Fruit fly (Drosophila melanogaster) whole organism, prepupa: Measurements from ENCODE around the gene CG2816.

Source experiments
- CG10631 ChIP-seq: fragments of 200-800 bp; sonication (Bioruptor generic); optimal IDR thresholded peaks from 2 replicates; lab custom pipeline; 2016; ENCODE audit warnings: missing biosample characterization, missing genetic modification characterization
- CG15336 ChIP-seq: fragments of 200-800 bp; sonication (Bioruptor generic); IDR thresholded peaks from 2 replicates; pipeline ENCODE4 v1.3.6; 2022; ENCODE audit warnings: missing biosample characterization, missing genetic modification characterization
- CG1621 ChIP-seq: fragments of 200-800 bp; sonication (Bioruptor generic); optimal IDR thresholded peaks from 3 replicates; lab custom pipeline; 2018; ENCODE audit warnings: missing biosample characterization, mild to moderate bottlenecking, missing genetic modification characterization
- CG16779 ChIP-seq: fragments of 200-800 bp; sonication (Bioruptor generic); optimal IDR thresholded peaks from 3 replicates; lab custom pipeline; 2017; ENCODE audit warnings: missing biosample characterization, mild to moderate bottlenecking, missing genetic modification characterization
- CG3032 ChIP-seq: fragments of 200-800 bp; optimal IDR thresholded peaks from 2 replicates; lab custom pipeline; 2019; ENCODE audit warnings: missing biosample characterization, mild to moderate bottlenecking, missing genetic modification characterization, moderate library complexity
- CG31627 ChIP-seq: fragments of 200-800 bp; sonication (Bioruptor generic); optimal IDR thresholded peaks from 3 replicates; lab custom pipeline; 2016; ENCODE audit warnings: missing biosample characterization, missing genetic modification characterization
- CG32006 ChIP-seq: fragments of 200-800 bp; sonication (Bioruptor generic); optimal IDR thresholded peaks from 3 replicates; lab custom pipeline; 2017; ENCODE audit warnings: missing biosample characterization, mild to moderate bottlenecking, missing genetic modification characterization
- CG34406 ChIP-seq: fragments of 200-800 bp; sonication (Bioruptor generic); optimal IDR thresholded peaks from 3 replicates; lab custom pipeline; 2016; ENCODE audit warnings: missing biosample characterization, missing genetic modification characterization
- CG3919 ChIP-seq: fragments of 200-800 bp; sonication (Bioruptor generic); optimal IDR thresholded peaks from 3 replicates; lab custom pipeline; 2016; ENCODE audit warnings: missing biosample characterization, missing genetic modification characterization
- CG6276 ChIP-seq: fragments of 200-800 bp; sonication (Bioruptor generic); optimal IDR thresholded peaks from 2 replicates; lab custom pipeline; 2017; ENCODE audit warnings: missing biosample characterization, mild to moderate bottlenecking, missing genetic modification characterization
- CG6792 ChIP-seq: fragments of 200-800 bp; sonication (Bioruptor generic); optimal IDR thresholded peaks from 3 replicates; lab custom pipeline; 2016; ENCODE audit warnings: missing biosample characterization, missing genetic modification characterization
- CG6808 ChIP-seq: fragments of 200-800 bp; sonication (Bioruptor generic); optimal IDR thresholded peaks from 3 replicates; lab custom pipeline; 2017; ENCODE audit warnings: missing biosample characterization, missing genetic modification characterization, mild to moderate bottlenecking, moderate library complexity, missing genetic modification reagents
- CG7368 ChIP-seq: fragments of 200-800 bp; sonication (Bioruptor generic); optimal IDR thresholded peaks from 3 replicates; lab custom pipeline; 2016; ENCODE audit warnings: missing biosample characterization, missing genetic modification characterization
- CG8119 ChIP-seq: fragments of 200-800 bp; sonication (Bioruptor generic); IDR thresholded peaks from 3 replicates; pipeline ENCODE4 v1.3.6; 2022; ENCODE audit warnings: missing biosample characterization, missing genetic modification characterization
- CG8319 ChIP-seq: fragments of 200-800 bp; sonication (Bioruptor generic); optimal IDR thresholded peaks from 3 replicates; lab custom pipeline; 2016; ENCODE audit warnings: missing biosample characterization, missing genetic modification characterization
- CG9139 ChIP-seq: fragments of 200-800 bp; sonication (Bioruptor generic); optimal IDR thresholded peaks from 3 replicates; lab custom pipeline; 2017; ENCODE audit warnings: missing biosample characterization, mild to moderate bottlenecking, missing genetic modification characterization
- Eip75B ChIP-seq: fragments of 200-800 bp; sonication (Bioruptor generic); optimal IDR thresholded peaks from 3 replicates; lab custom pipeline; 2016; ENCODE audit warnings: missing biosample characterization, missing genetic modification characterization
- Eip78C ChIP-seq: fragments of 200-800 bp; sonication (Bioruptor generic); peaks from one replicate; lab custom pipeline; 2016; ENCODE audit warnings: missing biosample characterization, missing genetic modification characterization
- Eip93F ChIP-seq: fragments of 200-800 bp; sonication (Bioruptor generic); optimal IDR thresholded peaks from 2 replicates; lab custom pipeline; 2016; ENCODE audit warnings: missing biosample characterization, mild to moderate bottlenecking, missing genetic modification characterization
- Gug ChIP-seq: fragments of 200-800 bp; sonication (Bioruptor generic); IDR thresholded peaks from 2 replicates; pipeline ENCODE4 v1.3.6; 2022; ENCODE audit warnings: missing biosample characterization, missing genetic modification characterization
- Hr38 ChIP-seq: sonication (Bioruptor generic); optimal IDR thresholded peaks from 2 replicates; lab custom pipeline; 2016; ENCODE audit warnings: missing biosample characterization, missing genetic modification characterization
- Hr4 ChIP-seq: fragments of 200-800 bp; sonication (Bioruptor generic); optimal IDR thresholded peaks from 3 replicates; lab custom pipeline; 2016; ENCODE audit warnings: missing biosample characterization, missing genetic modification characterization
- Lpt ChIP-seq: fragments of 200-800 bp; sonication (Bioruptor generic); optimal IDR thresholded peaks from 3 replicates; lab custom pipeline; 2016; ENCODE audit warnings: missing biosample characterization, missing genetic modification characterization
- Met ChIP-seq: fragments of 200-800 bp; sonication (Bioruptor generic); optimal IDR thresholded peaks from 3 replicates; lab custom pipeline; 2016; ENCODE audit warnings: missing biosample characterization, missing genetic modification characterization
- Smox ChIP-seq: fragments of 200-800 bp; sonication (Bioruptor generic); optimal IDR thresholded peaks from 3 replicates; lab custom pipeline; 2016; ENCODE audit warnings: missing biosample characterization, missing genetic modification characterization
- Sox102F ChIP-seq: fragments of 200-800 bp; sonication (Bioruptor generic); optimal IDR thresholded peaks from 2 replicates; lab custom pipeline; 2016; ENCODE audit warnings: missing biosample characterization, mild to moderate bottlenecking, missing genetic modification characterization
- Sox14 ChIP-seq: fragments of 200-800 bp; sonication (Bioruptor generic); optimal IDR thresholded peaks from 3 replicates; lab custom pipeline; 2016; ENCODE audit warnings: missing biosample characterization, missing genetic modification characterization
- Sox15 ChIP-seq: fragments of 200-800 bp; sonication (Bioruptor generic); optimal IDR thresholded peaks from 3 replicates; lab custom pipeline; 2016; ENCODE audit warnings: missing biosample characterization, missing genetic modification characterization
- achi ChIP-seq: fragments of 200-800 bp; sonication (Bioruptor generic); optimal IDR thresholded peaks from 3 replicates; lab custom pipeline; 2016; ENCODE audit warnings: missing biosample characterization, missing genetic modification characterization
- acj6 ChIP-seq: fragments of 200-800 bp; sonication (Bioruptor generic); optimal IDR thresholded peaks from 3 replicates; lab custom pipeline; 2016; ENCODE audit warnings: missing biosample characterization, missing genetic modification characterization
- cyc ChIP-seq: fragments of 200-800 bp; sonication (Bioruptor generic); optimal IDR thresholded peaks from 3 replicates; lab custom pipeline; 2016; ENCODE audit warnings: missing biosample characterization, missing genetic modification characterization
- dac ChIP-seq: fragments of 200-800 bp; sonication (Bioruptor generic); optimal IDR thresholded peaks from 2 replicates; lab custom pipeline; 2017; ENCODE audit warnings: missing biosample characterization, mild to moderate bottlenecking, missing genetic modification characterization
- dsx ChIP-seq: fragments of 200-800 bp; optimal IDR thresholded peaks from 3 replicates; lab custom pipeline; 2019; ENCODE audit warnings: missing biosample characterization, mild to moderate bottlenecking, missing genetic modification characterization, moderate library complexity; ENCODE audit not compliant: poor library complexity, severe bottlenecking
- eg ChIP-seq: fragments of 200-800 bp; sonication (Bioruptor generic); IDR thresholded peaks from 3 replicates; pipeline ENCODE4 v1.3.6; 2022; ENCODE audit warnings: missing biosample characterization, missing genetic modification characterization
- fd59A ChIP-seq: fragments of 200-800 bp; sonication (Bioruptor generic); optimal IDR thresholded peaks from 2 replicates; lab custom pipeline; 2017; ENCODE audit warnings: missing biosample characterization, mild to moderate bottlenecking, missing genetic modification characterization, missing genetic modification reagents
- fd85E ChIP-seq: fragments of 200-800 bp; sonication (Bioruptor generic); optimal IDR thresholded peaks from 3 replicates; lab custom pipeline; 2016; ENCODE audit warnings: missing biosample characterization, missing genetic modification characterization
- fkh ChIP-seq: fragments of 200-800 bp; sonication (Bioruptor generic); optimal IDR thresholded peaks from 3 replicates; lab custom pipeline; 2017; ENCODE audit warnings: missing biosample characterization, mild to moderate bottlenecking, missing genetic modification characterization, moderate library complexity
- lz ChIP-seq: fragments of 200-800 bp; sonication (Bioruptor generic); optimal IDR thresholded peaks from 3 replicates; lab custom pipeline; 2016; ENCODE audit warnings: missing biosample characterization, missing genetic modification characterization
- net ChIP-seq: fragments of 200-800 bp; sonication (Bioruptor generic); optimal IDR thresholded peaks from 3 replicates; lab custom pipeline; 2016; ENCODE audit warnings: missing biosample characterization, missing genetic modification characterization
- salr ChIP-seq, 2 experiments: fragments of 200-800 bp; sonication (Bioruptor generic); optimal IDR thresholded peaks; 3 replicates each; lab custom pipeline; 2016 to 2018; ENCODE audit warnings: missing biosample characterization in 2 of 2, missing genetic modification characterization in 2 of 2, mild to moderate bottlenecking in 1 of 2
- spab ChIP-seq: fragments of 200-800 bp; sonication (Bioruptor generic); optimal IDR thresholded peaks from 2 replicates; lab custom pipeline; 2017; ENCODE audit warnings: missing biosample characterization, mild to moderate bottlenecking, missing genetic modification characterization, missing genetic modification reagents
- svp ChIP-seq: fragments of 200-800 bp; sonication (Bioruptor generic); peaks from one replicate; lab custom pipeline; 2016; ENCODE audit warnings: missing biosample characterization, missing genetic modification characterization
- topi ChIP-seq: fragments of 200-800 bp; sonication (Bioruptor generic); optimal IDR thresholded peaks from 3 replicates; lab custom pipeline; 2016; ENCODE audit warnings: missing biosample characterization, missing genetic modification characterization
- vri ChIP-seq: fragments of 200-800 bp; sonication (Bioruptor generic); optimal IDR thresholded peaks from 3 replicates; lab custom pipeline; 2016; ENCODE audit warnings: missing biosample characterization, mild to moderate bottlenecking, missing genetic modification characterization

CG2816 gene

DNA sequence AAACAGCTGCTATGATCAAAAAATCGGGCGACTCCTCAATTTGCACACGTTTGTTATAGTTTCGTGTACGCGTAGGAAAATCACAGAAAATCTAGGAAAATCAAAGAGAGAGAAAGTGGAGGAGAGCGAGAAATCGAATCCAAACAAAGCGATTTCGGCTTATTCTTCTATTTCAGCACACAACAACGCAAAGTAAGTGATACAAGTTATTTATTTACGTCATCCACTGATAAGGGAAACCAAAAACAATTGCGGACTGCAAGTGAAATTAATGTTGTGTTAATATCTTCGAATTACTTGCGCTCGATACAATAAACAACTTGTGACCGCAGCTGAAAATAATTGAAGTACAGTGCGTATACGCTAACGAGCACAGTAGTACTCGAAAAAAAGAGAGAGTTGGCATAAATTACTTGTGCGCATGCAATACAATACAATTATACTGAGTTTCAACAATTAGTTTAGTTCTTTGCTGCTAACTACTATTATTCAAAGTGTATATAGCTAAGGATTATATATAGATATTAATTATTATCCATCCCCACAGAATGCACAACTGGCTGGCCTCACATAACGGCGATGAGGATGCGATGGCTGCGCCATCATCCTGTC lies 10.2 kb downstream of the CG2816 start:
- TF ChIP-seq lz (GFP tag; lab: Kevin White, UChicago) (no peak), vri (peak; percentile 33), CG8319 (GFP tag; lab: Kevin White, UChicago) (no peak), CG10631 (GFP tag; lab: Kevin White, UChicago) (no peak), net (GFP tag; lab: Kevin White, UChicago) (no peak), achi (GFP tag; lab: Kevin White, UChicago) (no peak), fd85E (GFP tag; lab: Kevin White, UChicago) (no peak), eg (GFP tag; lab: Robert Waterston, UW) (peak; percentile 44; the same call in 1 of the 3 replicates), Sox15 (GFP tag; lab: Kevin White, UChicago) (no peak), svp (GFP tag; lab: Kevin White, UChicago) (peak; percentile 9), Hr4 (peak; percentile 4), salr (GFP tag; optimal IDR thresholded peaks at IDR 0.05; lab: Kevin White, UChicago) (no peak), Hr38 (GFP tag; lab: Kevin White, UChicago) (no peak), CG8119 (GFP tag; lab: Robert Waterston, UW) (no peak), Met (GFP tag; lab: Kevin White, UChicago) (peak; percentile 5), topi (GFP tag; lab: Kevin White, UChicago) (no peak), Eip93F (no peak), CG3919 (no peak), fd59A (GFP tag; lab: Kevin White, UChicago) (no peak), CG6792 (GFP tag; lab: Kevin White, UChicago) (no peak), CG32006 (GFP tag; lab: Kevin White, UChicago) (no peak), acj6 (GFP tag; lab: Kevin White, UChicago) (no peak), fkh (GFP tag; lab: Kevin White, UChicago) (peak; percentile 14), spab (GFP tag; lab: Kevin White, UChicago) (no peak), CG3032 (tag; lab: Kevin White, UChicago) (no peak), Sox14 (GFP tag; lab: Kevin White, UChicago) (no peak), Eip78C (peak; percentile 62)
- TF ChIP-seq, all 60 proteins: peak for 7

- peak; percentile 11 for TF ChIP-seq achi (GFP tag; lab: Kevin White, UChicago)
- no peak for TF ChIP-seq Gug
Observed at dm6 chr2L:3717673-3718235, 14.3 kb downstream of the CG2816 start, which contains the start of the genes lectin-24A and Shaw. lectin-24A (minus strand) TSS chr2L:3717773. Shaw (plus strand) TSS chr2L:3718185.

dm6 chr2L:3719414-3719959 lies 16.0 kb downstream of the CG2816 start:
- TF ChIP-seq Lpt (no peak), dsx (GFP tag; lab: Kevin White, UChicago) (no peak), CG6276 (GFP tag; lab: Kevin White, UChicago) (no peak), CG10631 (GFP tag; lab: Kevin White, UChicago) (peak; percentile 32), dac (GFP tag; lab: Kevin White, UChicago) (no peak), Eip78C (peak; percentile 88), Eip93F (no peak), cyc (GFP tag; lab: Kevin White, UChicago) (peak; percentile 14), Sox14 (GFP tag; lab: Kevin White, UChicago) (peak; percentile 26), CG9139 (GFP tag; lab: Kevin White, UChicago) (peak; percentile 40), acj6 (GFP tag; lab: Kevin White, UChicago) (peak; percentile 39), CG15336 (no peak), Hr38 (GFP tag; lab: Kevin White, UChicago) (no peak), Smox (GFP tag; lab: Kevin White, UChicago) (peak; percentile 26), CG1621 (tag; lab: Kevin White, UChicago) (no peak), CG31627 (GFP tag; lab: Kevin White, UChicago) (no peak), CG7368 (GFP tag; lab: Kevin White, UChicago) (peak; percentile 27), spab (GFP tag; lab: Kevin White, UChicago) (peak; percentile 33), Sox15 (GFP tag; lab: Kevin White, UChicago) (no peak), svp (GFP tag; lab: Kevin White, UChicago) (peak; percentile 67), net (GFP tag; lab: Kevin White, UChicago) (no peak), topi (GFP tag; lab: Kevin White, UChicago) (no peak), Sox102F (no peak), CG6808 (GFP tag; lab: Kevin White, UChicago) (peak; percentile 59), CG8319 (GFP tag; lab: Kevin White, UChicago) (no peak), fd59A (GFP tag; lab: Kevin White, UChicago) (peak; percentile 45), CG6792 (GFP tag; lab: Kevin White, UChicago) (peak; percentile 22), Eip75B (GFP tag; lab: Kevin White, UChicago) (peak; percentile 16), CG16779 (tag; lab: Kevin White, UChicago) (no peak), fd85E (GFP tag; lab: Kevin White, UChicago) (no peak), eg (GFP tag; lab: Robert Waterston, UW) (no peak), CG34406 (GFP tag; lab: Kevin White, UChicago) (peak; percentile 42)
